Worm (Caenorhabditis elegans) whole organism, L4/young adult: ENCODE data around the gene twk-44.

Experiments used
- W03F9.2 ChIP-seq: fragments of 150-350 bp; optimal IDR thresholded peaks from 2 replicates; lab custom pipeline; 2014; ENCODE audit warnings: missing biosample characterization, missing genetic modification characterization
- him-1 ChIP-seq: sonication (generic microtip); optimal IDR thresholded peaks from 2 replicates; lab custom pipeline; 2016; ENCODE audit warnings: missing genotype, missing genetic modification reagents, missing genetic modification characterization, missing compliant biosample characterization

- TF ChIP-seq him-1 (tag; lab: Kevin White, UChicago) (no peak), W03F9.2 (tag; lab: Kevin White, UChicago) (no peak)
Observed at ce11 chrX:11624621-11625020, 2.3 kb downstream of the twk-44 start.
